Worm (Caenorhabditis elegans): ENCODE data around the gene D1005.10.

DNA sequence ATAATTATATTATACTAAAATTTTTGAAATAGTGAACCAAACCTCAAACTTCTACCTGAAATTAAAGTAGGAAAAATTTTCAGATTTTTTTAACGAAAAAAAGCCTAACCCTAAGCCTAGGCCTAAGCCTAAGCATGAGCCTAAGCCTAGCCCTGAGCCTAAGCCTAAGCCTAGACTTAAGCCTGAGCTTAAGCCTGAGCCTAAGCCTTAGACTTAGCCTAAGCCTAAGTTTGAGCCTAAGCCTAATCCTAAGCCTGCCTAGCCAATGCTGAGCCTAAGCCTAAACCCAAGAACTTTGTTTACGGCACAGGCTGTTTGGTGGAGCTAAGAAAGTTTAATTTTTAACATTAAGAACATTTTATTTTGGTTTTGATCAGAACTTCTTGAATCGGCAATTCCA is 10.0 kb upstream of the D1005.10 start:
- no peak; the same call in 1 of the 2 replicates for TF ChIP-seq ztf-29 (GFP tag; IDR thresholded peaks at IDR 0.05)
- no peak for TF ChIP-seq ref-1 (GFP tag; conservative IDR thresholded peaks at IDR 0.05)
- no peak for TF ChIP-seq ztf-23 (GFP tag; IDR thresholded peaks at IDR 0.05)
- no peak for TF ChIP-seq med-1 (GFP tag; optimal IDR thresholded peaks at IDR 0.05; ENCODE audit: insufficient read depth)
- TF ChIP-seq flt-1 (GFP tag; IDR thresholded peaks at IDR 0.05) = no peak
- no peak for TF ChIP-seq tab-1 (GFP tag; IDR thresholded peaks at IDR 0.05)
- TF ChIP-seq T22C8.4 (GFP tag; IDR thresholded peaks at IDR 0.05) = no peak
- no peak for TF ChIP-seq cog-1 (tag; optimal IDR thresholded peaks at IDR 0.05)

Data from whole organism, midembryonic.